Worm (Caenorhabditis elegans): ENCODE data around the gene ZK1098.9.

DNA sequence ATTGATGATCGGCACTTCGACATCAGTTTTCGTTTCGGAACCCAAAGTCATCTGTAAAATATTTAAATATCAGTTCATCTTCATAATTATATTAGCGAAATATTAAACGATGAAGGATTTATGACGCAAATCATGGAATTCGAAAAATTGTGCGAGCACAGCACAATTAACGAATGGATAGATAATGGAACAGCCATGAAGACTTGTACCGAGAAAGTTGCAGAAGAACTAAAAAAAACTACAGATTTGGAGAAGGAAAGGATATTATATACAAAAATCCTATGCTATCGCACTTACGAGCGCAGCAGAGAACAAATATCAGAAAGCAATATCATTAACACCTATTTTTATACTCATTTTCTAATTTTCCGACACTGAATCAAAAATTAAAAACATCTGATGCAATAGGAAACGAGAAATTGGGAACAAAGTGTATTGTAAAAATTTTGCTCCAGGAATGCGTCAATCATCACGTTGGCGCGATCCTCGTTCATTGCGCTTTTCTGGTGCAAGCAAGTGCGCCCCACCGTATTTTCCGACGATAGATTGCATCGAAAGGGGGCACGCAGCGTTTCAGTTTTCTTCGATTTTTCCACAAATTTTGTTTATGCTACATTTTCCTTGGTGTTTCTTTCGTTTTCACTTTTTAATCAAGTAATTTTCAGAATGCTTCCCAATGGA is 22.7 kb upstream of the ZK1098.9 start, which contains the start of the genes clu-1 and prp-40:
- TF ChIP-seq unc-39 (tag; optimal IDR thresholded peaks at IDR 0.05), result no peak
- TF ChIP-seq mab-5 (tag; optimal IDR thresholded peaks at IDR 0.05), result no peak
- TF ChIP-seq mep-1 (tag; optimal IDR thresholded peaks at IDR 0.05), result peak; percentile 63
- TF ChIP-seq unc-120 (tag; optimal IDR thresholded peaks at IDR 0.05; ENCODE audit: poor library complexity, severe bottlenecking), result peak; percentile 30
- TF ChIP-seq nhr-28 (tag; optimal IDR thresholded peaks at IDR 0.05), result no peak
- no peak for TF ChIP-seq blmp-1 (tag; optimal IDR thresholded peaks at IDR 0.05)
- TF ChIP-seq nhr-12 (tag; optimal IDR thresholded peaks at IDR 0.05), result no peak
- TF ChIP-seq ces-1 (GFP tag; optimal IDR thresholded peaks at IDR 0.05), result peak; percentile 72
- TF ChIP-seq lin-13 (tag; optimal IDR thresholded peaks at IDR 0.05), result peak; percentile 81
- TF ChIP-seq unc-62 (GFP tag; optimal IDR thresholded peaks at IDR 0.05), result peak; percentile 24
- TF ChIP-seq snpc-4 (tag; optimal IDR thresholded peaks at IDR 0.05), result no peak
